Worm (Caenorhabditis elegans): ENCODE data around the gene srd-17.

DNA sequence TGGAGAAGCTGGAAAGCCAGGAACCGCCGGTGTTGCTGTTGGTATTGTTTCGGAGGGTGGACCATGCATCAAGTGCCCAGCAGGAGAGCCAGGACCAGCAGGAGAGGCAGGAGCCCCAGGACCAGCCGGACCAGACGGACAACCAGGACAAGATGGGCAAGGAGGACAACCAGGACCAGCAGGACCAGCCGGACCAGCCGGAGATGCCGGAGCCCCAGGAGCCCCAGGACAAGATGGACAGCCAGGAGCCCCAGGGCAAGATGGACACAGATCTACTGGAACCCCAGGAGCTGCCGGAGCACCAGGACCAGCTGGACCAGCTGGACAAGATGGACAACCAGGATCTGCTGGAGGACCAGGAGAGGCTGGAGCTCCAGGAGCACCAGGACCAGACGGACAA lies 10.3 kb upstream of the srd-17 start:
- TF ChIP-seq scrt-1 (GFP tag; IDR thresholded peaks at IDR 0.05), result no peak
- TF ChIP-seq ama-1 (optimal IDR thresholded peaks at IDR 0.05), result no peak
- no peak for TF ChIP-seq F13C5.2 (tag; optimal IDR thresholded peaks at IDR 0.05)
- no peak for TF ChIP-seq tbx-37 (GFP tag; conservative IDR thresholded peaks at IDR 0.05)
- no peak for TF ChIP-seq flt-1 (GFP tag; IDR thresholded peaks at IDR 0.05)

Measured in whole organism, early embryonic.